Worm (Caenorhabditis elegans) whole organism, mixed stage, embryonic: ENCODE results near the gene Y32B12B.8.

Source experiments
- ces-1 ChIP-seq: fragments of 150-350 bp; optimal IDR thresholded peaks from 2 replicates; lab custom pipeline; 2014; ENCODE audit warnings: missing biosample characterization, missing genetic modification reagents, missing genetic modification characterization
- elt-1 ChIP-seq: sonication (generic microtip); optimal IDR thresholded peaks from 2 replicates; lab custom pipeline; 2017; ENCODE audit warnings: missing genetic modification characterization, mild to moderate bottlenecking, missing compliant biosample characterization, antibody characterized with exemption, moderate library complexity, borderline replicate concordance; ENCODE audit not compliant: insufficient read depth
- elt-3 ChIP-seq: fragments of 150-350 bp; optimal IDR thresholded peaks from 2 replicates; lab custom pipeline; 2014; ENCODE audit warnings: missing biosample characterization, missing genetic modification characterization
- flh-1 ChIP-seq: fragments of 200-800 bp; sonication (Bioruptor generic); optimal IDR thresholded peaks from 2 replicates; lab custom pipeline; 2018; ENCODE audit warnings: mild to moderate bottlenecking, missing genetic modification characterization, moderate library complexity, missing compliant biosample characterization
- hlh-1 ChIP-seq: fragments of 150-350 bp; optimal IDR thresholded peaks from 2 replicates; lab custom pipeline; 2014; ENCODE audit warnings: missing biosample characterization, missing genetic modification reagents, missing genetic modification characterization
- lin-13 ChIP-seq: fragments of 150-350 bp; optimal IDR thresholded peaks from 2 replicates; lab custom pipeline; 2014; ENCODE audit warnings: missing biosample characterization, missing genetic modification characterization
- lin-32 ChIP-seq: fragments of 200-800 bp; sonication (Bioruptor generic); optimal IDR thresholded peaks from 2 replicates; lab custom pipeline; 2018; ENCODE audit warnings: mild to moderate bottlenecking, missing genetic modification characterization, missing compliant biosample characterization
- mep-1 ChIP-seq: fragments of 150-350 bp; optimal IDR thresholded peaks from 2 replicates; lab custom pipeline; 2017; ENCODE audit warnings: missing biosample characterization, missing genetic modification reagents, missing genetic modification characterization, inconsistent platforms
- nhr-237 ChIP-seq: fragments of 150-350 bp; optimal IDR thresholded peaks from 2 replicates; lab custom pipeline; 2014; ENCODE audit warnings: missing biosample characterization, missing genetic modification characterization
- nhr-28 ChIP-seq: fragments of 150-350 bp; optimal IDR thresholded peaks from 2 replicates; lab custom pipeline; 2014; ENCODE audit warnings: missing biosample characterization, missing genetic modification characterization
- snpc-4 ChIP-seq: fragments of 150-350 bp; optimal IDR thresholded peaks from 2 replicates; lab custom pipeline; 2014; ENCODE audit warnings: missing biosample characterization, missing genetic modification characterization
- unc-120 ChIP-seq: sonication (generic microtip); optimal IDR thresholded peaks from 2 replicates; lab custom pipeline; 2017; ENCODE audit warnings: missing genetic modification characterization, missing compliant biosample characterization; ENCODE audit not compliant: poor library complexity, severe bottlenecking
- unc-39 ChIP-seq: fragments of 150-350 bp; optimal IDR thresholded peaks from 2 replicates; lab custom pipeline; 2014; ENCODE audit warnings: missing biosample characterization, missing genetic modification characterization
- ztf-11 ChIP-seq: fragments of 150-350 bp; optimal IDR thresholded peaks from 2 replicates; lab custom pipeline; 2014; ENCODE audit warnings: missing biosample characterization, missing genetic modification characterization

ce11 chrV:16540657-16541056 is 5.4 kb downstream of the Y32B12B.8 start:
- no peak for TF ChIP-seq nhr-28 (tag; lab: Kevin White, UChicago)
- TF ChIP-seq snpc-4, result no peak
- no peak for TF ChIP-seq nhr-237 (tag; lab: Kevin White, UChicago)
- no peak for TF ChIP-seq unc-39 (tag; lab: Kevin White, UChicago)
- no peak for TF ChIP-seq ces-1 (GFP tag; lab: Kevin White, UChicago)
- TF ChIP-seq ztf-11 (tag; lab: Kevin White, UChicago), result no peak
- no peak for TF ChIP-seq elt-1
- TF ChIP-seq unc-120 (tag; lab: Kevin White, UChicago), result no peak
- no peak for TF ChIP-seq elt-3 (tag; lab: Kevin White, UChicago)
- TF ChIP-seq lin-13, result no peak
- no peak for TF ChIP-seq lin-32 (GFP tag; lab: Kevin White, UChicago)
- TF ChIP-seq mep-1 (tag; lab: Kevin White, UChicago), result no peak
- TF ChIP-seq hlh-1 (tag; lab: Kevin White, UChicago), result no peak
- TF ChIP-seq flh-1 (GFP tag; lab: Kevin White, UChicago), result no peak
